Worm (Caenorhabditis elegans) whole organism, L2 larva: ENCODE data around the gene fax-1.

Source experiments
- aly-2 ChIP-seq: fragments of 150-350 bp; optimal IDR thresholded peaks from 2 replicates; lab custom pipeline; 2014; ENCODE audit warnings: missing biosample characterization, missing genetic modification characterization
- elt-1 ChIP-seq: fragments of 150-350 bp; optimal IDR thresholded peaks from 2 replicates; lab custom pipeline; 2014; ENCODE audit warnings: missing biosample characterization, missing genetic modification characterization
- nhr-12 ChIP-seq: fragments of 150-350 bp; optimal IDR thresholded peaks from 2 replicates; lab custom pipeline; 2014; ENCODE audit warnings: missing biosample characterization, missing genetic modification characterization
- peb-1 ChIP-seq: fragments of 150-350 bp; optimal IDR thresholded peaks from 2 replicates; lab custom pipeline; 2014; ENCODE audit warnings: missing biosample characterization, missing genetic modification characterization

- no peak for TF ChIP-seq aly-2 (tag; lab: Kevin White, UChicago)
- no peak for TF ChIP-seq nhr-12 (tag; lab: Kevin White, UChicago)
- TF ChIP-seq peb-1 (tag; lab: Kevin White, UChicago), result no peak
- TF ChIP-seq elt-1 (tag; lab: Kevin White, UChicago), result no peak
Measured at ce11 chrX:3181870-3182269, 17.3 kb downstream of the fax-1 start.
